Fruit fly (Drosophila melanogaster) whole organism, embryonic: ENCODE data around the gene CG4658.

ENCODE experiments used
- Awh ChIP-seq: fragments of 200-800 bp; sonication (Bioruptor generic); IDR thresholded peaks from 2 replicates; pipeline ENCODE4, ENCODE4 v1.3.6; 2022; ENCODE audit warnings: missing biosample characterization, missing genetic modification characterization
- Bteb2 ChIP-seq: fragments of 200-800 bp; sonication (Bioruptor generic); optimal IDR thresholded peaks from 2 replicates; lab custom pipeline; 2016; ENCODE audit warnings: missing biosample characterization, missing genetic modification characterization
- CG11093 ChIP-seq: fragments of 200-800 bp; sonication (Bioruptor generic); IDR thresholded peaks from 3 replicates; pipeline ENCODE4 v1.3.6; 2022; ENCODE audit warnings: missing biosample characterization, missing genetic modification characterization
- CG11247 ChIP-seq: fragments of 200-800 bp; sonication (Bioruptor generic); IDR thresholded peaks from 2 replicates; pipeline ENCODE4 v1.3.6; 2022; ENCODE audit warnings: missing biosample characterization, missing genetic modification characterization
- CG11504 ChIP-seq: fragments of 200-800 bp; sonication (Bioruptor generic); optimal IDR thresholded peaks from 3 replicates; lab custom pipeline; 2019; ENCODE audit warnings: missing biosample characterization, mild to moderate bottlenecking, missing genetic modification characterization, moderate library complexity
- CG11695 ChIP-seq: fragments of 200-800 bp; sonication (Bioruptor generic); IDR thresholded peaks from 3 replicates; pipeline ENCODE4 v1.3.6; 2022; ENCODE audit warnings: missing biosample characterization, missing genetic modification characterization
- CG13775 ChIP-seq: fragments of 200-800 bp; sonication (Bioruptor generic); optimal IDR thresholded peaks from 3 replicates; lab custom pipeline; 2017; ENCODE audit warnings: missing biosample characterization, mild to moderate bottlenecking, missing genetic modification characterization
- CG15479 ChIP-seq: fragments of 200-800 bp; sonication (Bioruptor generic); optimal IDR thresholded peaks from 3 replicates; lab custom pipeline; 2019; ENCODE audit warnings: missing biosample characterization, mild to moderate bottlenecking, missing genetic modification characterization, moderate library complexity
- CG17359 ChIP-seq: fragments of 200-800 bp; sonication (Bioruptor generic); optimal IDR thresholded peaks from 3 replicates; lab custom pipeline; 2018; ENCODE audit warnings: missing biosample characterization, mild to moderate bottlenecking, missing genetic modification characterization, moderate library complexity
- CG2889 ChIP-seq: fragments of 200-800 bp; sonication (Bioruptor generic); IDR thresholded peaks from 3 replicates; pipeline ENCODE4 v1.3.6; 2022; ENCODE audit warnings: missing biosample characterization, missing genetic modification characterization
- CG3163 ChIP-seq: fragments of 200-800 bp; sonication (Bioruptor generic); optimal IDR thresholded peaks from 3 replicates; lab custom pipeline; 2016; ENCODE audit warnings: missing biosample characterization, missing genetic modification characterization
- CG33557 ChIP-seq: fragments of 200-800 bp; sonication (Bioruptor generic); optimal IDR thresholded peaks from 2 replicates; lab custom pipeline; 2019; ENCODE audit warnings: missing biosample characterization, mild to moderate bottlenecking, missing genetic modification characterization, moderate library complexity
- CG3838 ChIP-seq: fragments of 200-800 bp; sonication (Bioruptor generic); optimal IDR thresholded peaks from 3 replicates; lab custom pipeline; 2016; ENCODE audit warnings: missing biosample characterization, missing genetic modification characterization
- CG3847 ChIP-seq: fragments of 200-800 bp; sonication (Bioruptor generic); IDR thresholded peaks from 2 replicates; pipeline ENCODE4 v1.3.6; 2022; ENCODE audit warnings: missing biosample characterization, missing genetic modification characterization
- CG5180 ChIP-seq: fragments of 200-800 bp; sonication (Bioruptor generic); optimal IDR thresholded peaks from 3 replicates; lab custom pipeline; 2017; ENCODE audit warnings: missing biosample characterization, missing genetic modification characterization, mild to moderate bottlenecking, moderate library complexity, missing genetic modification reagents
- CG6683 ChIP-seq: fragments of 200-800 bp; sonication (Bioruptor generic); optimal IDR thresholded peaks from 2 replicates; lab custom pipeline; 2017; ENCODE audit warnings: missing biosample characterization, mild to moderate bottlenecking, missing genetic modification characterization, missing genetic modification reagents
- Chrac-16 ChIP-seq: fragments of 200-800 bp; sonication (Bioruptor generic); optimal IDR thresholded peaks from 3 replicates; lab custom pipeline; 2016; ENCODE audit warnings: missing biosample characterization, missing genetic modification characterization
- HHEX ChIP-seq: fragments of 200-800 bp; sonication (Bioruptor generic); optimal IDR thresholded peaks from 3 replicates; lab custom pipeline; 2017; ENCODE audit warnings: missing biosample characterization, mild to moderate bottlenecking, missing genetic modification characterization, missing genetic modification reagents
- HLH54F ChIP-seq: fragments of 200-800 bp; sonication (Bioruptor generic); optimal IDR thresholded peaks from 3 replicates; lab custom pipeline; 2016; ENCODE audit warnings: missing biosample characterization, missing genetic modification characterization
- HmgZ ChIP-seq: fragments of 200-800 bp; sonication (Bioruptor generic); optimal IDR thresholded peaks from 2 replicates; lab custom pipeline; 2018; ENCODE audit warnings: missing biosample characterization, mild to moderate bottlenecking, missing genetic modification characterization
- Jarid2 ChIP-seq: fragments of 200-800 bp; sonication (Bioruptor generic); optimal IDR thresholded peaks from 3 replicates; lab custom pipeline; 2017; ENCODE audit warnings: mild to moderate bottlenecking, missing biosample characterization, missing genetic modification reagents, missing genetic modification characterization
- Lpt ChIP-seq: fragments of >200 bp; optimal IDR thresholded peaks from 2 replicates; lab custom pipeline; 2018; ENCODE audit warnings: missing biosample characterization, missing genetic modification characterization
- NC2α ChIP-seq: fragments of 200-800 bp; sonication (Bioruptor generic); optimal IDR thresholded peaks from 2 replicates; lab custom pipeline; 2016; ENCODE audit warnings: missing biosample characterization, missing genetic modification characterization
- NC2β ChIP-seq: fragments of 200-800 bp; sonication (Bioruptor generic); optimal IDR thresholded peaks from 2 replicates; lab custom pipeline; 2016; ENCODE audit warnings: missing biosample characterization, missing genetic modification characterization
- Neu2 ChIP-seq: fragments of 200-800 bp; sonication (Bioruptor generic); optimal IDR thresholded peaks from 3 replicates; lab custom pipeline; 2016; ENCODE audit warnings: missing biosample characterization, missing genetic modification characterization, borderline replicate concordance
- Nf-YA ChIP-seq: fragments of 200-800 bp; sonication (Bioruptor generic); IDR thresholded peaks from 2 replicates; pipeline ENCODE4 v1.3.6; 2022; ENCODE audit warnings: missing biosample characterization, missing genetic modification characterization
- Optix ChIP-seq: fragments of 200-800 bp; sonication (Bioruptor generic); IDR thresholded peaks from 3 replicates; pipeline ENCODE4 v1.3.6; 2022; ENCODE audit warnings: missing biosample characterization, missing genetic modification characterization
- Sox102F ChIP-seq: fragments of 200-800 bp; sonication (Bioruptor generic); optimal IDR thresholded peaks from 2 replicates; lab custom pipeline; 2018; ENCODE audit warnings: missing biosample characterization, mild to moderate bottlenecking, missing genetic modification characterization, moderate library complexity
- Sry-δ ChIP-seq: fragments of 200-800 bp; sonication (Bioruptor generic); optimal IDR thresholded peaks from 2 replicates; lab custom pipeline; 2016; ENCODE audit warnings: missing biosample characterization, missing genetic modification characterization
- Vsx1 ChIP-seq: fragments of 200-800 bp; sonication (Bioruptor generic); optimal IDR thresholded peaks from 2 replicates; lab custom pipeline; 2017; ENCODE audit warnings: missing biosample characterization, mild to moderate bottlenecking, missing genetic modification characterization, missing genetic modification reagents
- al ChIP-seq: fragments of 200-800 bp; sonication (Bioruptor generic); IDR thresholded peaks from 2 replicates; pipeline ENCODE4 v1.3.6; 2022; ENCODE audit warnings: missing biosample characterization, missing genetic modification characterization
- ara ChIP-seq: fragments of 200-800 bp; sonication (Bioruptor generic); IDR thresholded peaks from 2 replicates; pipeline ENCODE4 v1.3.6; 2022; ENCODE audit warnings: missing biosample characterization, missing genetic modification characterization
- ash1 ChIP-seq: fragments of 200-800 bp; sonication (Bioruptor generic); optimal IDR thresholded peaks from 2 replicates; lab custom pipeline; 2018; ENCODE audit warnings: missing biosample characterization, mild to moderate bottlenecking, missing genetic modification characterization
- az2 ChIP-seq: fragments of 200-800 bp; sonication (Bioruptor generic); optimal IDR thresholded peaks from 3 replicates; lab custom pipeline; 2016; ENCODE audit warnings: missing biosample characterization, missing genetic modification characterization
- da ChIP-seq: fragments of 200-800 bp; sonication (Bioruptor generic); optimal IDR thresholded peaks from 2 replicates; lab custom pipeline; 2016; ENCODE audit warnings: missing biosample characterization, missing genetic modification characterization
- dpn ChIP-seq, 2 experiments: fragments of 200-800 bp; sonication (Bioruptor generic); optimal IDR thresholded peaks; 3 replicates each; lab custom pipeline; 2016; ENCODE audit warnings: missing biosample characterization in 2 of 2, missing genetic modification characterization in 2 of 2
- fd64A ChIP-seq: fragments of 200-800 bp; sonication (Bioruptor generic); optimal IDR thresholded peaks from 3 replicates; lab custom pipeline; 2018; ENCODE audit warnings: missing biosample characterization, mild to moderate bottlenecking, missing genetic modification characterization
- gro ChIP-seq: fragments of 200-800 bp; sonication (Bioruptor generic); optimal IDR thresholded peaks from 2 replicates; lab custom pipeline; 2016; ENCODE audit warnings: missing biosample characterization, missing genetic modification characterization
- gt ChIP-seq: fragments of 200-800 bp; sonication (Bioruptor generic); IDR thresholded peaks from 2 replicates; pipeline ENCODE4 v1.3.6; 2022; ENCODE audit warnings: missing biosample characterization, missing genetic modification characterization
- lab ChIP-seq: fragments of 200-800 bp; sonication (Bioruptor generic); optimal IDR thresholded peaks from 3 replicates; lab custom pipeline; 2017; ENCODE audit warnings: missing biosample characterization, missing genetic modification characterization, mild to moderate bottlenecking, moderate library complexity, missing genetic modification reagents
- mam ChIP-seq: fragments of 200-800 bp; sonication (Bioruptor generic); optimal IDR thresholded peaks from 3 replicates; lab custom pipeline; 2016; ENCODE audit warnings: missing biosample characterization, missing genetic modification characterization
- nerfin-1 ChIP-seq: fragments of 200-800 bp; sonication (Bioruptor generic); optimal IDR thresholded peaks from 3 replicates; lab custom pipeline; 2019; ENCODE audit warnings: missing biosample characterization, mild to moderate bottlenecking, missing genetic modification characterization, moderate library complexity
- nom ChIP-seq: fragments of 200-800 bp; sonication (Bioruptor generic); optimal IDR thresholded peaks from 2 replicates; lab custom pipeline; 2017; ENCODE audit warnings: missing biosample characterization, missing genetic modification characterization, mild to moderate bottlenecking, moderate library complexity, missing genetic modification reagents
- oc ChIP-seq: fragments of 200-800 bp; sonication (Bioruptor generic); optimal IDR thresholded peaks from 2 replicates; lab custom pipeline; 2018; ENCODE audit warnings: missing biosample characterization, mild to moderate bottlenecking, missing genetic modification characterization, moderate library complexity
- pfk ChIP-seq: fragments of 200-800 bp; sonication (Bioruptor generic); optimal IDR thresholded peaks from 2 replicates; lab custom pipeline; 2018; ENCODE audit warnings: missing biosample characterization, mild to moderate bottlenecking, missing genetic modification characterization, moderate library complexity
- prd ChIP-seq, 3 experiments: fragments of >200 bp in 2 of 3; fragments of 200-800 bp in 1 of 3; sonication (Bioruptor generic) in 1 of 3; optimal IDR thresholded peaks in 2 of 3; IDR thresholded peaks in 1 of 3; 2 replicates in 2 of 3; 3 replicates in 1 of 3; pipeline versions ENCODE4 v1.3.6 to Lab custom; 2017 to 2022; ENCODE audit warnings: missing biosample characterization in 1 of 3, missing genetic modification characterization in 1 of 3
- run ChIP-seq: fragments of 200-800 bp; sonication (Bioruptor generic); optimal IDR thresholded peaks from 3 replicates; lab custom pipeline; 2018; ENCODE audit warnings: missing biosample characterization, mild to moderate bottlenecking, missing genetic modification characterization
- schlank ChIP-seq: fragments of 200-800 bp; sonication (Bioruptor generic); optimal IDR thresholded peaks from 2 replicates; lab custom pipeline; 2018; ENCODE audit warnings: missing biosample characterization, mild to moderate bottlenecking, missing genetic modification characterization
- sisA ChIP-seq: fragments of 200-800 bp; sonication (Bioruptor generic); IDR thresholded peaks from 2 replicates; pipeline ENCODE4 v1.3.6; 2022; ENCODE audit warnings: missing biosample characterization, missing genetic modification characterization
- tin ChIP-seq: fragments of 200-800 bp; sonication (Bioruptor generic); optimal IDR thresholded peaks from 3 replicates; lab custom pipeline; 2016; ENCODE audit warnings: missing biosample characterization, missing genetic modification characterization
- wdn ChIP-seq: fragments of 200-800 bp; sonication (Bioruptor generic); IDR thresholded peaks from 2 replicates; pipeline ENCODE4 v1.3.6; 2022; ENCODE audit warnings: missing biosample characterization, missing genetic modification characterization

CG4658 gene

DNA sequence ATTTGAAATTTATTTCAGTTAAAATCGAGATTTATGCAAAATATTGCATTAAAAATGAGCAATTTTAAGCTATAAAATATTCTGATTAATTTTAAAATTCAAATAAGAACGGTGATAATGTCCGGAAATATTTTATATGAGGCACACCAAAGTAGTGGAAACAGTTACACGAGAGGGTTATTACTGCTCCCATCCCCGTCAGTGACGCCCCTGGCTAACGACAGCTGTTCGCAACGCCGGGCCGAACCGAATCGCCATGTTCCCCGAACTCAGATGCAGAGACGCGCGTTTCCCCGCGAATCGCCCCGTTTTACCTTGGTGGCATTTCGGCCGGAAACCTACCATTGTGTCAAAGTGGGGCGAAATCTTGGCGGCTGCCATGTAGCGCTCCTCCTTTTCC is 45.1 kb upstream of the CG4658 start (continued):
- no peak for TF ChIP-seq CG11093 (GFP tag; lab: Robert Waterston, UW)
- no peak for TF ChIP-seq Sox102F (GFP tag; lab: Kevin White, UChicago)
- TF ChIP-seq NC2α = no peak
- TF ChIP-seq CG5180 (GFP tag; lab: Kevin White, UChicago) = no peak
- no peak for TF ChIP-seq ash1 (GFP tag; lab: Kevin White, UChicago)
- peak; percentile 36; the same call in 1 of the 2 replicates for TF ChIP-seq sisA (GFP tag; lab: Robert Waterston, UW)
- no peak for TF ChIP-seq gro
- TF ChIP-seq Sry-δ = no peak
- TF ChIP-seq CG33557 (GFP tag; lab: Kevin White, UChicago) = no peak
- no peak for TF ChIP-seq Neu2 (GFP tag; lab: Kevin White, UChicago)
- TF ChIP-seq prd (optimal IDR thresholded peaks at IDR 0.05; lab: Kevin White, UChicago) = no peak
- 0 out of 3 replicates have a peak, but pooled peaks have one; percentile 13 for TF ChIP-seq prd (GFP tag; IDR thresholded peaks at IDR 0.05; lab: Robert Waterston, UW)
- TF ChIP-seq Jarid2 (GFP tag; lab: Kevin White, UChicago) = no peak
- peak; percentile 26 to 36 for TF ChIP-seq dpn (GFP tag; optimal IDR thresholded peaks at IDR 0.05; lab: Kevin White, UChicago)
- TF ChIP-seq CG3847 = no peak
- TF ChIP-seq da = no peak
- no peak for TF ChIP-seq oc (tag; lab: Kevin White, UChicago)
- no peak for TF ChIP-seq CG15479 (GFP tag; lab: Kevin White, UChicago)
- no peak for TF ChIP-seq nom (GFP tag; lab: Kevin White, UChicago)
- no peak for TF ChIP-seq schlank (tag; lab: Kevin White, UChicago)
- TF ChIP-seq nerfin-1 = no peak
- TF ChIP-seq HmgZ = no peak
- TF ChIP-seq Vsx1 (GFP tag; lab: Kevin White, UChicago) = no peak
- peak; percentile 39 for TF ChIP-seq tin
- peak; percentile 31 for TF ChIP-seq CG11504 (tag; lab: Kevin White, UChicago)
- no peak for TF ChIP-seq fd64A (GFP tag; lab: Kevin White, UChicago)
- no peak for TF ChIP-seq HLH54F (GFP tag; lab: Kevin White, UChicago)
- no peak for TF ChIP-seq HHEX (GFP tag; lab: Kevin White, UChicago)
- TF ChIP-seq NC2β (GFP tag; lab: Kevin White, UChicago) = no peak
- TF ChIP-seq CG13775 (GFP tag; lab: Kevin White, UChicago) = no peak
- TF ChIP-seq Optix = peak; percentile 24; the same call in 1 of the 3 replicates
- TF ChIP-seq CG6683 (GFP tag; lab: Kevin White, UChicago) = no peak
- TF ChIP-seq al (GFP tag; lab: Robert Waterston, UW) = 0 out of 2 replicates have a peak, but pooled peaks have one; percentile 8
- no peak for TF ChIP-seq Chrac-16
- no peak for TF ChIP-seq gt
- no peak for TF ChIP-seq Lpt (GFP tag; lab: Kevin White, UChicago)
- no peak for TF ChIP-seq CG2889
- peak; percentile 24 for TF ChIP-seq ara
- TF ChIP-seq Bteb2 (GFP tag; lab: Kevin White, UChicago) = no peak
- TF ChIP-seq pfk (GFP tag; lab: Kevin White, UChicago) = no peak
- TF ChIP-seq run (tag; lab: Kevin White, UChicago) = no peak
- peak; percentile 39 for TF ChIP-seq CG17359
- TF ChIP-seq wdn (GFP tag; lab: Robert Waterston, UW) = no peak
- peak; percentile 38 for TF ChIP-seq lab (GFP tag; lab: Kevin White, UChicago)
- peak; percentile 45; the same call in 1 of the 3 replicates for TF ChIP-seq CG11695
- peak; percentile 38 for TF ChIP-seq mam (GFP tag; lab: Kevin White, UChicago)
- no peak for TF ChIP-seq CG11247 (GFP tag; lab: Robert Waterston, UW)
- TF ChIP-seq CG3163 = no peak
- no peak for TF ChIP-seq az2
- no peak for TF ChIP-seq Nf-YA
- no peak for TF ChIP-seq Awh (GFP tag; lab: Robert Waterston, UW)
- TF ChIP-seq CG3838 = no peak
